Worm (Caenorhabditis elegans) whole organism, late embryonic: ENCODE results near the gene math-34.

Experiments
- elt-2 ChIP-seq: sonication (generic microtip); optimal IDR thresholded peaks from 2 replicates; lab custom pipeline; 2016; ENCODE audit warnings: missing genetic modification reagents, missing genetic modification characterization, missing compliant biosample characterization
- pha-4 ChIP-seq: fragments of 150-350 bp; optimal IDR thresholded peaks from 2 replicates; lab custom pipeline; 2018; ENCODE audit warnings: missing biosample characterization, missing genetic modification reagents, missing genetic modification characterization

- TF ChIP-seq elt-2 (tag; lab: Kevin White, UChicago) (no peak), pha-4 (tag; lab: Kevin White, UChicago) (no peak)
Measured at ce11 chrII:1045692-1046091, 16.9 kb downstream of the math-34 start, which contains the start of gene str-148.
